Fruit fly (Drosophila melanogaster) whole organism, prepupa: ENCODE measurements around the gene Mnn1.

Experiments used
- CG10669 ChIP-seq: fragments of 200-800 bp; sonication (Bioruptor generic); optimal IDR thresholded peaks from 3 replicates; lab custom pipeline; 2018; ENCODE audit warnings: missing biosample characterization, mild to moderate bottlenecking, missing genetic modification characterization, moderate library complexity
- CG11294 ChIP-seq: fragments of 200-800 bp; sonication (Bioruptor generic); IDR thresholded peaks from 2 replicates; pipeline ENCODE4 v1.3.6; 2022; ENCODE audit warnings: missing biosample characterization, missing genetic modification characterization
- CG11762 ChIP-seq: fragments of 200-800 bp; sonication (Bioruptor generic); optimal IDR thresholded peaks from 3 replicates; lab custom pipeline; 2016; ENCODE audit warnings: missing biosample characterization, missing genetic modification characterization; ENCODE audit not compliant: insufficient read depth
- CG15336 ChIP-seq: fragments of 200-800 bp; sonication (Bioruptor generic); IDR thresholded peaks from 2 replicates; pipeline ENCODE4 v1.3.6; 2022; ENCODE audit warnings: missing biosample characterization, missing genetic modification characterization
- CG16779 ChIP-seq: fragments of 200-800 bp; sonication (Bioruptor generic); optimal IDR thresholded peaks from 3 replicates; lab custom pipeline; 2017; ENCODE audit warnings: missing biosample characterization, mild to moderate bottlenecking, missing genetic modification characterization
- CG3032 ChIP-seq: fragments of 200-800 bp; optimal IDR thresholded peaks from 2 replicates; lab custom pipeline; 2019; ENCODE audit warnings: missing biosample characterization, mild to moderate bottlenecking, missing genetic modification characterization, moderate library complexity
- CG31627 ChIP-seq: fragments of 200-800 bp; sonication (Bioruptor generic); optimal IDR thresholded peaks from 3 replicates; lab custom pipeline; 2016; ENCODE audit warnings: missing biosample characterization, missing genetic modification characterization
- CG34406 ChIP-seq: fragments of 200-800 bp; sonication (Bioruptor generic); optimal IDR thresholded peaks from 3 replicates; lab custom pipeline; 2016; ENCODE audit warnings: missing biosample characterization, missing genetic modification characterization
- CG3919 ChIP-seq: fragments of 200-800 bp; sonication (Bioruptor generic); optimal IDR thresholded peaks from 3 replicates; lab custom pipeline; 2016; ENCODE audit warnings: missing biosample characterization, missing genetic modification characterization
- CG4318 ChIP-seq: fragments of 200-800 bp; sonication (Bioruptor generic); optimal IDR thresholded peaks from 3 replicates; lab custom pipeline; 2017; ENCODE audit warnings: missing biosample characterization, mild to moderate bottlenecking, missing genetic modification characterization
- CG6163 ChIP-seq: fragments of 200-800 bp; sonication (Bioruptor generic); IDR thresholded peaks from 3 replicates; pipeline ENCODE4 v1.3.6; 2022; ENCODE audit warnings: missing biosample characterization, missing genetic modification characterization
- CG6792 ChIP-seq: fragments of 200-800 bp; sonication (Bioruptor generic); optimal IDR thresholded peaks from 3 replicates; lab custom pipeline; 2016; ENCODE audit warnings: missing biosample characterization, missing genetic modification characterization
- CG6808 ChIP-seq: fragments of 200-800 bp; sonication (Bioruptor generic); optimal IDR thresholded peaks from 3 replicates; lab custom pipeline; 2017; ENCODE audit warnings: missing biosample characterization, missing genetic modification characterization, mild to moderate bottlenecking, moderate library complexity, missing genetic modification reagents
- CG6854 ChIP-seq: fragments of 200-800 bp; sonication (Bioruptor generic); optimal IDR thresholded peaks from 2 replicates; lab custom pipeline; 2017; ENCODE audit warnings: missing biosample characterization, mild to moderate bottlenecking, missing genetic modification characterization
- CG8319 ChIP-seq: fragments of 200-800 bp; sonication (Bioruptor generic); optimal IDR thresholded peaks from 3 replicates; lab custom pipeline; 2016; ENCODE audit warnings: missing biosample characterization, missing genetic modification characterization
- CG9139 ChIP-seq: fragments of 200-800 bp; sonication (Bioruptor generic); optimal IDR thresholded peaks from 3 replicates; lab custom pipeline; 2017; ENCODE audit warnings: missing biosample characterization, mild to moderate bottlenecking, missing genetic modification characterization
- Eip78C ChIP-seq: fragments of 200-800 bp; sonication (Bioruptor generic); peaks from one replicate; lab custom pipeline; 2016; ENCODE audit warnings: missing biosample characterization, missing genetic modification characterization
- Eip93F ChIP-seq: fragments of 200-800 bp; sonication (Bioruptor generic); optimal IDR thresholded peaks from 2 replicates; lab custom pipeline; 2016; ENCODE audit warnings: missing biosample characterization, mild to moderate bottlenecking, missing genetic modification characterization
- Ets21C ChIP-seq: fragments of 200-800 bp; sonication (Bioruptor generic); optimal IDR thresholded peaks from 3 replicates; lab custom pipeline; 2016; ENCODE audit warnings: missing biosample characterization, missing genetic modification characterization
- Ets96B ChIP-seq: fragments of 200-800 bp; optimal IDR thresholded peaks from 2 replicates; lab custom pipeline; 2019; ENCODE audit warnings: missing biosample characterization, mild to moderate bottlenecking, missing genetic modification characterization, moderate library complexity
- Gug ChIP-seq: fragments of 200-800 bp; sonication (Bioruptor generic); IDR thresholded peaks from 2 replicates; pipeline ENCODE4 v1.3.6; 2022; ENCODE audit warnings: missing biosample characterization, missing genetic modification characterization
- Hr38 ChIP-seq: sonication (Bioruptor generic); optimal IDR thresholded peaks from 2 replicates; lab custom pipeline; 2016; ENCODE audit warnings: missing biosample characterization, missing genetic modification characterization
- Hr4 ChIP-seq: fragments of 200-800 bp; sonication (Bioruptor generic); optimal IDR thresholded peaks from 3 replicates; lab custom pipeline; 2016; ENCODE audit warnings: missing biosample characterization, missing genetic modification characterization
- Lpt ChIP-seq: fragments of 200-800 bp; sonication (Bioruptor generic); optimal IDR thresholded peaks from 3 replicates; lab custom pipeline; 2016; ENCODE audit warnings: missing biosample characterization, missing genetic modification characterization
- Met ChIP-seq: fragments of 200-800 bp; sonication (Bioruptor generic); optimal IDR thresholded peaks from 3 replicates; lab custom pipeline; 2016; ENCODE audit warnings: missing biosample characterization, missing genetic modification characterization
- OdsH ChIP-seq: fragments of 200-800 bp; sonication (Bioruptor generic); optimal IDR thresholded peaks from 3 replicates; lab custom pipeline; 2016; ENCODE audit warnings: missing biosample characterization, missing genetic modification characterization
- Smox ChIP-seq: fragments of 200-800 bp; sonication (Bioruptor generic); optimal IDR thresholded peaks from 3 replicates; lab custom pipeline; 2016; ENCODE audit warnings: missing biosample characterization, missing genetic modification characterization
- Sox102F ChIP-seq: fragments of 200-800 bp; sonication (Bioruptor generic); optimal IDR thresholded peaks from 2 replicates; lab custom pipeline; 2016; ENCODE audit warnings: missing biosample characterization, mild to moderate bottlenecking, missing genetic modification characterization
- Sox14 ChIP-seq: fragments of 200-800 bp; sonication (Bioruptor generic); optimal IDR thresholded peaks from 3 replicates; lab custom pipeline; 2016; ENCODE audit warnings: missing biosample characterization, missing genetic modification characterization
- Sox15 ChIP-seq: fragments of 200-800 bp; sonication (Bioruptor generic); optimal IDR thresholded peaks from 3 replicates; lab custom pipeline; 2016; ENCODE audit warnings: missing biosample characterization, missing genetic modification characterization
- acj6 ChIP-seq: fragments of 200-800 bp; sonication (Bioruptor generic); optimal IDR thresholded peaks from 3 replicates; lab custom pipeline; 2016; ENCODE audit warnings: missing biosample characterization, missing genetic modification characterization
- cyc ChIP-seq: fragments of 200-800 bp; sonication (Bioruptor generic); optimal IDR thresholded peaks from 3 replicates; lab custom pipeline; 2016; ENCODE audit warnings: missing biosample characterization, missing genetic modification characterization
- dac ChIP-seq: fragments of 200-800 bp; sonication (Bioruptor generic); optimal IDR thresholded peaks from 2 replicates; lab custom pipeline; 2017; ENCODE audit warnings: missing biosample characterization, mild to moderate bottlenecking, missing genetic modification characterization
- dsx ChIP-seq: fragments of 200-800 bp; optimal IDR thresholded peaks from 3 replicates; lab custom pipeline; 2019; ENCODE audit warnings: missing biosample characterization, mild to moderate bottlenecking, missing genetic modification characterization, moderate library complexity; ENCODE audit not compliant: poor library complexity, severe bottlenecking
- esn ChIP-seq: fragments of 200-800 bp; sonication (Bioruptor generic); optimal IDR thresholded peaks from 2 replicates; lab custom pipeline; 2016; ENCODE audit warnings: missing biosample characterization, mild to moderate bottlenecking, missing genetic modification characterization, moderate library complexity
- fd59A ChIP-seq: fragments of 200-800 bp; sonication (Bioruptor generic); optimal IDR thresholded peaks from 2 replicates; lab custom pipeline; 2017; ENCODE audit warnings: missing biosample characterization, mild to moderate bottlenecking, missing genetic modification characterization, missing genetic modification reagents
- fd85E ChIP-seq: fragments of 200-800 bp; sonication (Bioruptor generic); optimal IDR thresholded peaks from 3 replicates; lab custom pipeline; 2016; ENCODE audit warnings: missing biosample characterization, missing genetic modification characterization
- fkh ChIP-seq: fragments of 200-800 bp; sonication (Bioruptor generic); optimal IDR thresholded peaks from 3 replicates; lab custom pipeline; 2017; ENCODE audit warnings: missing biosample characterization, mild to moderate bottlenecking, missing genetic modification characterization, moderate library complexity
- lz ChIP-seq: fragments of 200-800 bp; sonication (Bioruptor generic); optimal IDR thresholded peaks from 3 replicates; lab custom pipeline; 2016; ENCODE audit warnings: missing biosample characterization, missing genetic modification characterization
- net ChIP-seq: fragments of 200-800 bp; sonication (Bioruptor generic); optimal IDR thresholded peaks from 3 replicates; lab custom pipeline; 2016; ENCODE audit warnings: missing biosample characterization, missing genetic modification characterization
- pdm3 ChIP-seq: fragments of 200-800 bp; sonication (Bioruptor generic); optimal IDR thresholded peaks from 3 replicates; lab custom pipeline; 2016; ENCODE audit warnings: missing biosample characterization, missing genetic modification characterization
- spab ChIP-seq: fragments of 200-800 bp; sonication (Bioruptor generic); optimal IDR thresholded peaks from 2 replicates; lab custom pipeline; 2017; ENCODE audit warnings: missing biosample characterization, mild to moderate bottlenecking, missing genetic modification characterization, missing genetic modification reagents
- ss ChIP-seq, 2 experiments: fragments of 200-800 bp; sonication (Bioruptor generic); optimal IDR thresholded peaks; 2 replicates in 1 of 2; 3 replicates in 1 of 2; lab custom pipeline; 2017 to 2018; ENCODE audit warnings: mild to moderate bottlenecking in 2 of 2, missing biosample characterization in 2 of 2, missing genetic modification characterization in 2 of 2, moderate library complexity in 1 of 2
- svp ChIP-seq: fragments of 200-800 bp; sonication (Bioruptor generic); peaks from one replicate; lab custom pipeline; 2016; ENCODE audit warnings: missing biosample characterization, missing genetic modification characterization
- topi ChIP-seq: fragments of 200-800 bp; sonication (Bioruptor generic); optimal IDR thresholded peaks from 3 replicates; lab custom pipeline; 2016; ENCODE audit warnings: missing biosample characterization, missing genetic modification characterization
- vri ChIP-seq: fragments of 200-800 bp; sonication (Bioruptor generic); optimal IDR thresholded peaks from 3 replicates; lab custom pipeline; 2016; ENCODE audit warnings: missing biosample characterization, mild to moderate bottlenecking, missing genetic modification characterization

Gene Mnn1

dm6 chr2L:7042150-7042811, 13.8 kb upstream of the Mnn1 start (continued):
- peak; percentile 61 for TF ChIP-seq Sox102F (GFP tag; lab: Kevin White, UChicago)
- TF ChIP-seq CG3919 (GFP tag; lab: Kevin White, UChicago), result peak; percentile 38
- no peak for TF ChIP-seq CG8319
- peak; percentile 3 for TF ChIP-seq topi (GFP tag; lab: Kevin White, UChicago)
- TF ChIP-seq, all 60 proteins: peak for 39

DNA sequence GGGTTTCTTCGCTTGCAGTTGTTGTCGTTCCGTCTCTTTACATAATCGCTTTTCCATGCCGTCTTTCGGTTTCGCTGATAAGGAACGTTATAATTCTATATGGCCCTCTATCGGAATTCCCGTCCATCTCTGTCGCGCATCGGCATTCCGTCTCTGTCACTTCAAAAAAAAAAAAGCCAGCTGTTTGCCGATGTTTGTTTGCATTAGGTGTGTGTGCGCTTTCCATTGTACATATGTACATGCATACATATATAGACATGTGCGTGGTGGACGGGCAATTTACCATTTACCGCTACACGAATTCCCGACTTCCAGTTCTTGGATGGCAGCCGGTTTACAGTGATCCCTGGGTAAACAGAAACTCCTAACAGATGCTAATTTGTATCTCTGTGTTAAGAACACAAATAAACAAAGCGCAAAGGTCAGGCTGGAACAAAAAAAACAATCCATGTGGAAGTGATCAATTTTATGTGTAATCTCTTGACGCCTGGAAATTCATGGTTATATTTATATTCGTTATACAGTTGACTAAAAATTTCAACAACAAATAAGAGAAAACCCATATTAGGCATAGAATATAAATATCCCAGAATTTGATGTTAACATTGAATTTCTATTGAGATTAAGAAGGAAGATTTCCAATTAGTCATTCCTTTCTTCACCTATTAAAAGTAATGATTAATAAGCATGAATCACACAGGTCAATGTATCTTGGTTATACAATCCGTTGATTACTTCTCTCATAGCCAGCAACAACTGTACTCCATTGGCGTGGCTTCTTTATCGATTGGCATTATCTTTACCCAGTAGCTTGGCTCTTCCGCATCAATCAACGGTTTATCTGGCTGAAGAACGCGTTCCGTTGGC, 12.8 kb upstream of the Mnn1 start:
- TF ChIP-seq Lpt (GFP tag; lab: Kevin White, UChicago) (no peak), Gug (GFP tag; lab: Robert Waterston, UW) (no peak), esn (GFP tag; lab: Kevin White, UChicago) (peak; percentile 73), topi (GFP tag; lab: Kevin White, UChicago) (peak; percentile 67), Ets21C (peak; percentile 3), CG3032 (tag; lab: Kevin White, UChicago) (peak; percentile 20), Smox (peak; percentile 61), Sox15 (GFP tag; lab: Kevin White, UChicago) (no peak), fd85E (GFP tag; lab: Kevin White, UChicago) (no peak), Hr38 (GFP tag; lab: Kevin White, UChicago) (no peak), CG6792 (no peak), Eip93F (GFP tag; lab: Kevin White, UChicago) (peak; percentile 22), Sox14 (GFP tag; lab: Kevin White, UChicago) (peak; percentile 49), Met (GFP tag; lab: Kevin White, UChicago) (peak; percentile 66), CG6163 (GFP tag; lab: Robert Waterston, UW) (peak; percentile 32; the same call in 2 of the 3 replicates), CG4318 (peak; percentile 20), vri (peak; percentile 79), Sox102F (GFP tag; lab: Kevin White, UChicago) (peak; percentile 53), pdm3 (peak; percentile 40), Ets96B (tag; lab: Kevin White, UChicago) (no peak), CG16779 (no peak), CG9139 (GFP tag; lab: Kevin White, UChicago) (no peak), fkh (GFP tag; lab: Kevin White, UChicago) (peak; percentile 92), CG3919 (GFP tag; lab: Kevin White, UChicago) (peak; percentile 24), Eip78C (peak; percentile 86), dac (GFP tag; lab: Kevin White, UChicago) (no peak), lz (peak; percentile 55), CG15336 (GFP tag; lab: Robert Waterston, UW) (0 out of 2 replicates have a peak, but pooled peaks have one; percentile 23), CG6854 (no peak), CG8319 (peak; percentile 16), dsx (GFP tag; lab: Kevin White, UChicago) (no peak), Hr4 (GFP tag; lab: Kevin White, UChicago) (peak; percentile 24), svp (GFP tag; lab: Kevin White, UChicago) (peak; percentile 88), acj6 (GFP tag; lab: Kevin White, UChicago) (peak; percentile 52), CG11294 (0 out of 2 replicates have a peak, but pooled peaks have one; percentile 5), CG10669 (GFP tag; lab: Kevin White, UChicago) (peak; percentile 29), CG34406 (GFP tag; lab: Kevin White, UChicago) (peak; percentile 32), CG6808 (GFP tag; lab: Kevin White, UChicago) (peak; percentile 45), cyc (GFP tag; lab: Kevin White, UChicago) (peak; percentile 57), CG11762 (GFP tag; lab: Kevin White, UChicago) (no peak), fd59A (GFP tag; lab: Kevin White, UChicago) (peak; percentile 20), ss (GFP tag; optimal IDR thresholded peaks at IDR 0.05; lab: Kevin White, UChicago) (peak in 1 of 2 experiments; percentile 25), CG31627 (peak; percentile 50), spab (GFP tag; lab: Kevin White, UChicago) (no peak), OdsH (GFP tag; lab: Kevin White, UChicago) (peak; percentile 44), net (GFP tag; lab: Kevin White, UChicago) (peak; percentile 22)
